Fruit fly (Drosophila melanogaster) whole organism, embryonic: ENCODE measurements around the gene CG6136.

Experiments used
- Asciz ChIP-seq: fragments of 200-800 bp; sonication (Bioruptor generic); optimal IDR thresholded peaks from 2 replicates; lab custom pipeline; 2017; ENCODE audit warnings: missing biosample characterization, mild to moderate bottlenecking, missing genetic modification characterization, missing genetic modification reagents
- CG1024 ChIP-seq: fragments of 200-800 bp; sonication (Bioruptor generic); IDR thresholded peaks from 2 replicates; pipeline ENCODE4 v1.3.6; 2022; ENCODE audit warnings: missing biosample characterization, missing genetic modification characterization
- CG10979 ChIP-seq: fragments of 200-800 bp; sonication (Bioruptor generic); optimal IDR thresholded peaks from 2 replicates; lab custom pipeline; 2018; ENCODE audit warnings: missing biosample characterization, mild to moderate bottlenecking, missing genetic modification characterization, moderate library complexity
- CG12942 ChIP-seq: fragments of 200-800 bp; sonication (Bioruptor generic); optimal IDR thresholded peaks from 3 replicates; lab custom pipeline; 2016; ENCODE audit warnings: missing biosample characterization, missing genetic modification characterization
- CG13123 ChIP-seq: fragments of 200-800 bp; sonication (Bioruptor generic); optimal IDR thresholded peaks from 2 replicates; lab custom pipeline; 2016; ENCODE audit warnings: missing biosample characterization, missing genetic modification characterization
- CG13287 ChIP-seq: fragments of 200-800 bp; sonication (Bioruptor generic); IDR thresholded peaks from 2 replicates; pipeline ENCODE4 v1.3.6; 2022; ENCODE audit warnings: missing biosample characterization, missing genetic modification characterization; ENCODE audit not compliant: partially characterized antibody
- CG1647 ChIP-seq: fragments of 200-800 bp; sonication (Bioruptor generic); optimal IDR thresholded peaks from 3 replicates; lab custom pipeline; 2016; ENCODE audit warnings: missing biosample characterization, missing genetic modification characterization
- CG17829 ChIP-seq: fragments of 200-800 bp; optimal IDR thresholded peaks from 2 replicates; lab custom pipeline; 2019; ENCODE audit warnings: missing biosample characterization, mild to moderate bottlenecking, missing genetic modification characterization, moderate library complexity
- CG18764 ChIP-seq: fragments of 200-800 bp; sonication (Bioruptor generic); optimal IDR thresholded peaks from 3 replicates; lab custom pipeline; 2016; ENCODE audit warnings: missing biosample characterization, missing genetic modification characterization
- CG2202 ChIP-seq: fragments of 200-800 bp; sonication (Bioruptor generic); optimal IDR thresholded peaks from 2 replicates; lab custom pipeline; 2018; ENCODE audit warnings: missing biosample characterization, mild to moderate bottlenecking, missing genetic modification characterization
- CG2712 ChIP-seq: fragments of 200-800 bp; optimal IDR thresholded peaks from 3 replicates; lab custom pipeline; 2019; ENCODE audit warnings: missing biosample characterization, mild to moderate bottlenecking, missing genetic modification characterization, moderate library complexity
- CG34422 ChIP-seq: fragments of 200-800 bp; sonication (Bioruptor generic); IDR thresholded peaks from 3 replicates; pipeline ENCODE4 v1.3.6; 2022; ENCODE audit warnings: missing biosample characterization, missing genetic modification characterization
- CG3838 ChIP-seq: fragments of 200-800 bp; sonication (Bioruptor generic); optimal IDR thresholded peaks from 3 replicates; lab custom pipeline; 2016; ENCODE audit warnings: missing biosample characterization, missing genetic modification characterization
- CG3847 ChIP-seq: fragments of 200-800 bp; sonication (Bioruptor generic); IDR thresholded peaks from 2 replicates; pipeline ENCODE4 v1.3.6; 2022; ENCODE audit warnings: missing biosample characterization, missing genetic modification characterization
- CG4282 ChIP-seq: fragments of 200-800 bp; sonication (Bioruptor generic); optimal IDR thresholded peaks from 2 replicates; lab custom pipeline; 2016; ENCODE audit warnings: missing biosample characterization, missing genetic modification characterization
- CG4730 ChIP-seq: fragments of 200-800 bp; sonication (Bioruptor generic); IDR thresholded peaks from 2 replicates; pipeline ENCODE4 v1.3.6; 2022; ENCODE audit warnings: missing biosample characterization, missing genetic modification characterization
- CG4854 ChIP-seq: fragments of 200-800 bp; sonication (Bioruptor generic); optimal IDR thresholded peaks from 2 replicates; lab custom pipeline; 2016; ENCODE audit warnings: missing biosample characterization, missing genetic modification characterization, inconsistent platforms
- CG5180 ChIP-seq: fragments of 200-800 bp; sonication (Bioruptor generic); optimal IDR thresholded peaks from 3 replicates; lab custom pipeline; 2017; ENCODE audit warnings: missing biosample characterization, missing genetic modification characterization, mild to moderate bottlenecking, moderate library complexity, missing genetic modification reagents
- CG6654 ChIP-seq: fragments of 200-800 bp; sonication (Bioruptor generic); optimal IDR thresholded peaks from 2 replicates; lab custom pipeline; 2017; ENCODE audit warnings: missing biosample characterization, mild to moderate bottlenecking, missing genetic modification characterization
- CG7987 ChIP-seq: fragments of 200-800 bp; sonication (Bioruptor generic); optimal IDR thresholded peaks from 2 replicates; lab custom pipeline; 2018; ENCODE audit warnings: missing biosample characterization, mild to moderate bottlenecking, missing genetic modification characterization, moderate library complexity
- CkIIα-i1 ChIP-seq: fragments of 200-800 bp; sonication (Bioruptor generic); IDR thresholded peaks from 2 replicates; pipeline ENCODE4 v1.3.6; 2022; ENCODE audit warnings: missing biosample characterization, missing genetic modification characterization
- D19B ChIP-seq: fragments of 200-800 bp; sonication (Bioruptor generic); optimal IDR thresholded peaks from 2 replicates; lab custom pipeline; 2017; ENCODE audit warnings: missing biosample characterization, mild to moderate bottlenecking, missing genetic modification characterization
- Drgx ChIP-seq: fragments of 200-800 bp; sonication (Bioruptor generic); IDR thresholded peaks from 2 replicates; pipeline ENCODE4 v1.3.6; 2022; ENCODE audit warnings: missing biosample characterization, missing genetic modification characterization
- Ets97D ChIP-seq: fragments of 200-800 bp; sonication (Bioruptor generic); optimal IDR thresholded peaks from 3 replicates; lab custom pipeline; 2016; ENCODE audit warnings: missing biosample characterization, missing genetic modification characterization
- H15 ChIP-seq: fragments of 200-800 bp; sonication (Bioruptor generic); IDR thresholded peaks from 3 replicates; pipeline ENCODE4 v1.3.6; 2022; ENCODE audit warnings: missing biosample characterization, missing genetic modification characterization
- HLH4C ChIP-seq: fragments of 200-800 bp; sonication (Bioruptor generic); IDR thresholded peaks from 3 replicates; pipeline ENCODE4 v1.3.6; 2022; ENCODE audit warnings: missing biosample characterization, missing genetic modification characterization; ENCODE audit not compliant: partially characterized antibody
- HLH54F ChIP-seq: fragments of 200-800 bp; sonication (Bioruptor generic); optimal IDR thresholded peaks from 3 replicates; lab custom pipeline; 2016; ENCODE audit warnings: missing biosample characterization, missing genetic modification characterization
- Kr ChIP-seq: fragments of 200-800 bp; sonication (Bioruptor generic); optimal IDR thresholded peaks from 2 replicates; lab custom pipeline; 2017; ENCODE audit warnings: missing biosample characterization, mild to moderate bottlenecking, missing genetic modification characterization
- Lim3 ChIP-seq: fragments of 200-800 bp; sonication (Bioruptor generic); IDR thresholded peaks from 2 replicates; pipeline ENCODE4 v1.3.6; 2022; ENCODE audit warnings: missing biosample characterization, missing genetic modification characterization
- Mad ChIP-seq: fragments of 200-800 bp; sonication (Bioruptor generic); optimal IDR thresholded peaks from 2 replicates; lab custom pipeline; 2016; ENCODE audit warnings: missing biosample characterization, missing genetic modification characterization
- PHDP ChIP-seq: fragments of 200-800 bp; sonication (Bioruptor generic); optimal IDR thresholded peaks from 3 replicates; lab custom pipeline; 2018; ENCODE audit warnings: missing biosample characterization, mild to moderate bottlenecking, missing genetic modification characterization, moderate library complexity
- Ravus ChIP-seq: fragments of 200-800 bp; sonication (Bioruptor generic); IDR thresholded peaks from 2 replicates; pipeline ENCODE4 v1.3.6; 2022; ENCODE audit warnings: missing biosample characterization, missing genetic modification characterization
- Usf ChIP-seq: fragments of 200-800 bp; sonication (Bioruptor generic); optimal IDR thresholded peaks from 2 replicates; lab custom pipeline; 2017; ENCODE audit warnings: missing genotype, missing biosample characterization, missing genetic modification characterization
- Xrp1 ChIP-seq: fragments of 200-800 bp; sonication (Bioruptor generic); IDR thresholded peaks from 2 replicates; pipeline ENCODE4 v1.3.6; 2022; ENCODE audit warnings: missing biosample characterization, missing genetic modification characterization
- ab ChIP-seq: fragments of 200-800 bp; sonication (Bioruptor generic); optimal IDR thresholded peaks from 2 replicates; lab custom pipeline; 2016; ENCODE audit warnings: missing biosample characterization, missing genetic modification characterization
- bowl ChIP-seq: fragments of 200-800 bp; sonication (Bioruptor generic); IDR thresholded peaks from 2 replicates; pipeline ENCODE4 v1.3.6; 2022; ENCODE audit warnings: missing biosample characterization, missing genetic modification characterization
- cg ChIP-seq: fragments of 200-800 bp; sonication (Bioruptor generic); optimal IDR thresholded peaks from 3 replicates; lab custom pipeline; 2019; ENCODE audit warnings: missing biosample characterization, mild to moderate bottlenecking, missing genetic modification characterization, moderate library complexity
- emc ChIP-seq: fragments of 200-800 bp; sonication (Bioruptor generic); optimal IDR thresholded peaks from 2 replicates; lab custom pipeline; 2016; ENCODE audit warnings: missing biosample characterization, missing genetic modification characterization
- fd64A ChIP-seq: fragments of 200-800 bp; sonication (Bioruptor generic); optimal IDR thresholded peaks from 3 replicates; lab custom pipeline; 2018; ENCODE audit warnings: missing biosample characterization, mild to moderate bottlenecking, missing genetic modification characterization
- fd96Cb ChIP-seq: fragments of 200-800 bp; sonication (Bioruptor generic); optimal IDR thresholded peaks from 2 replicates; lab custom pipeline; 2018; ENCODE audit warnings: missing biosample characterization, mild to moderate bottlenecking, missing genetic modification characterization, moderate library complexity
- gsb-n ChIP-seq: fragments of 200-800 bp; sonication (Bioruptor generic); optimal IDR thresholded peaks from 3 replicates; lab custom pipeline; 2018; ENCODE audit warnings: missing biosample characterization, mild to moderate bottlenecking, missing genetic modification characterization
- hb ChIP-seq: fragments of 200-800 bp; sonication (Bioruptor generic); IDR thresholded peaks from 3 replicates; pipeline ENCODE4 v1.3.6; 2022; ENCODE audit warnings: missing biosample characterization, missing genetic modification characterization; ENCODE audit not compliant: partially characterized antibody
- inv ChIP-seq: fragments of 200-800 bp; sonication (Bioruptor generic); IDR thresholded peaks from 2 replicates; pipeline ENCODE4 v1.3.6; 2022; ENCODE audit warnings: missing biosample characterization, missing genetic modification characterization; ENCODE audit not compliant: partially characterized antibody
- jing ChIP-seq: fragments of 200-800 bp; sonication (Bioruptor generic); optimal IDR thresholded peaks from 2 replicates; lab custom pipeline; 2018; ENCODE audit warnings: missing biosample characterization, mild to moderate bottlenecking, missing genetic modification characterization
- lmd ChIP-seq: fragments of 200-800 bp; sonication (Bioruptor generic); IDR thresholded peaks from 2 replicates; pipeline ENCODE4 v1.3.6; 2022; ENCODE audit warnings: missing biosample characterization, missing genetic modification characterization
- mam ChIP-seq: fragments of 200-800 bp; sonication (Bioruptor generic); optimal IDR thresholded peaks from 3 replicates; lab custom pipeline; 2016; ENCODE audit warnings: missing biosample characterization, missing genetic modification characterization
- pros ChIP-seq: fragments of 200-800 bp; sonication (Bioruptor generic); optimal IDR thresholded peaks from 3 replicates; lab custom pipeline; 2019; ENCODE audit warnings: missing biosample characterization, mild to moderate bottlenecking, missing genetic modification characterization, moderate library complexity
- scrt ChIP-seq: fragments of 200-800 bp; sonication (Bioruptor generic); optimal IDR thresholded peaks from 2 replicates; lab custom pipeline; 2018; ENCODE audit warnings: missing biosample characterization, mild to moderate bottlenecking, missing genetic modification characterization, moderate library complexity
- vfl ChIP-seq: fragments of 200-800 bp; sonication (Bioruptor generic); optimal IDR thresholded peaks from 2 replicates; lab custom pipeline; 2016; ENCODE audit warnings: missing biosample characterization, missing genetic modification characterization

CG6136 gene

DNA sequence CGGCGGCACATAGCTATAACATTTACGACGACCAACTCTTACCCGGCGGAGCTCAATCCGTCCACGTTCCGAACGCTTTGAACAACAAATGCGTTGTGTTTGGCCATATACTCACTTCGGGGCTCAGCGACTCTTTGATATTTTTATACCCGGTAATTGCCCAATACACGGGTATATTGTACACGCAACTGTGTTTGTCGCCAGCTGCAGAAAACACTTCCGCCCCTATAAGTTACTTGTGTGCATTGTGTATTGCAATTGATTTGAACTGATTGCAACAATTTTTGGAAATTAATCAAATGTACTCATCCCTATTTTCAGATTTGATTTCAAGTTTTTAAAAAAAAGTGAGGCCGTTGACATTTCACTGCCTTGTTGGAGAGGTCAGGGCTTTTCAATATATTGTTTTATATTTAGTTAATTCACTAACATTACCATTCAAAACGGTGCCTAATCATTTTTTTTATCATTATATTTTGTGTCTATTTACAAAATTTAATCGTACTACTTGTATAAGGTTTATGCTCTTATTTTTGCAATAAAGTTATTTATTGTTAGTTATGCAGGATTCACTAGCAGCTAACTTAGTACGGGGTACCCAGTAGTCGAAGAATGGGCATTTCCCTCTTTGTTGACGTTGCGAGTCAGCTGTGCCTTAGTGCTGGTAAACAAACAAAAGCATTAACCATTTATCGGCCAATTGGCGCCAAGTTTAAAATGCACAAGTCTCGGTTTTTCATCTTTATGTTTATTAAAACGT lies 28.9 kb downstream of the CG6136 start, which contains the start of gene Nagk (continued):
- TF ChIP-seq fd96Cb (peak; percentile 41), CG6654 (GFP tag; lab: Kevin White, UChicago) (peak; percentile 11), fd64A (no peak), ab (GFP tag; lab: Kevin White, UChicago) (no peak), Asciz (GFP tag; lab: Kevin White, UChicago) (no peak), CG17829 (tag; lab: Kevin White, UChicago) (peak; percentile 39), CG4854 (GFP tag; lab: Kevin White, UChicago) (peak; percentile 52), CG7987 (GFP tag; lab: Kevin White, UChicago) (no peak), CG13287 (peak; percentile 36; the same call in 1 of the 2 replicates), CG10979 (tag; lab: Kevin White, UChicago) (peak; percentile 59), gsb-n (peak; percentile 39), CG3838 (GFP tag; lab: Kevin White, UChicago) (no peak), mam (GFP tag; lab: Kevin White, UChicago) (peak; percentile 40), inv (GFP tag; lab: Robert Waterston, UW) (no peak), H15 (peak; percentile 5; the same call in 1 of the 3 replicates), Ravus (GFP tag; lab: Robert Waterston, UW) (no peak), CG1647 (GFP tag; lab: Kevin White, UChicago) (no peak), CG13123 (GFP tag; lab: Kevin White, UChicago) (no peak), CG4730 (GFP tag; lab: Robert Waterston, UW) (no peak), cg (GFP tag; lab: Kevin White, UChicago) (no peak), Lim3 (GFP tag; lab: Robert Waterston, UW) (no peak), CG12942 (GFP tag; lab: Kevin White, UChicago) (peak; percentile 12), pros (GFP tag; lab: Kevin White, UChicago) (no peak), CG18764 (GFP tag; lab: Kevin White, UChicago) (no peak), CG34422 (peak; percentile 19; the same call in 1 of the 3 replicates), HLH4C (GFP tag; lab: Robert Waterston, UW) (no peak), CG3847 (GFP tag; lab: Robert Waterston, UW) (peak; percentile 22), Mad (GFP tag; lab: Kevin White, UChicago) (peak; percentile 36), D19B (GFP tag; lab: Kevin White, UChicago) (peak; percentile 96), hb (no peak), Ets97D (GFP tag; lab: Kevin White, UChicago) (peak; percentile 35), vfl (GFP tag; lab: Kevin White, UChicago) (peak; percentile 33), CG2202 (peak; percentile 27), CG1024 (peak; percentile 22; the same call in 1 of the 2 replicates), Kr (GFP tag; lab: Kevin White, UChicago) (no peak), CG2712 (tag; lab: Kevin White, UChicago) (peak; percentile 59), PHDP (tag; lab: Kevin White, UChicago) (peak; percentile 48), jing (no peak), CG5180 (GFP tag; lab: Kevin White, UChicago) (peak; percentile 18), emc (GFP tag; lab: Kevin White, UChicago) (peak; percentile 45), scrt (GFP tag; lab: Kevin White, UChicago) (peak; percentile 42), CkIIα-i1 (GFP tag; lab: Robert Waterston, UW) (no peak), Xrp1 (0 out of 2 replicates have a peak, but pooled peaks have one; percentile 25), bowl (GFP tag; lab: Robert Waterston, UW) (no peak), CG4282 (GFP tag; lab: Kevin White, UChicago) (no peak), Usf (GFP tag; lab: Kevin White, UChicago) (peak; percentile 31), Drgx (GFP tag; lab: Robert Waterston, UW) (no peak; the same call in 1 of the 2 replicates), lmd (GFP tag; lab: Robert Waterston, UW) (0 out of 2 replicates have a peak, but pooled peaks have one; percentile 18), HLH54F (GFP tag; lab: Kevin White, UChicago) (peak; percentile 57)
